Worm (Caenorhabditis elegans) whole organism, early embryonic: ENCODE results near the gene sfxn-1.2.

Experiments
- B0310.2 ChIP-seq: sonication (generic microtip); optimal IDR thresholded peaks from 2 replicates; lab custom pipeline; 2016; ENCODE audit warnings: mild to moderate bottlenecking, missing genetic modification characterization, missing compliant biosample characterization
- F13C5.2 ChIP-seq: sonication (generic microtip); optimal IDR thresholded peaks from 2 replicates; lab custom pipeline; 2017; ENCODE audit warnings: mild to moderate bottlenecking, missing genetic modification characterization, inconsistent platforms, missing compliant biosample characterization
- aly-1 ChIP-seq: sonication (generic microtip); optimal IDR thresholded peaks from 2 replicates; lab custom pipeline; 2016; ENCODE audit warnings: missing genetic modification characterization, missing compliant biosample characterization
- ama-1 ChIP-seq: fragments of 150-350 bp; optimal IDR thresholded peaks from 2 replicates; lab custom pipeline; 2014
- ceh-13 ChIP-seq: fragments of 200-800 bp; sonication (Bioruptor generic); optimal IDR thresholded peaks from 2 replicates; lab custom pipeline; 2018; ENCODE audit warnings: mild to moderate bottlenecking, missing genetic modification characterization, missing compliant biosample characterization
- ceh-36 ChIP-seq: sonication (generic microtip); optimal IDR thresholded peaks from 2 replicates; lab custom pipeline; 2016; ENCODE audit warnings: missing genetic modification characterization, inconsistent platforms, missing compliant biosample characterization
- ets-7 ChIP-seq: sonication (generic microtip); optimal IDR thresholded peaks from 2 replicates; lab custom pipeline; 2016; ENCODE audit warnings: missing genotype, missing genetic modification characterization, missing compliant biosample characterization
- flt-1 ChIP-seq: fragments of 200-800 bp; sonication (Bioruptor generic); IDR thresholded peaks from 2 replicates; pipeline ENCODE4 v1.3.6; 2022; ENCODE audit warnings: missing genetic modification characterization, missing compliant biosample characterization
- hmbx-1 ChIP-seq: sonication (generic microtip); optimal IDR thresholded peaks from 2 replicates; lab custom pipeline; 2016; ENCODE audit warnings: mild to moderate bottlenecking, missing genetic modification characterization, missing compliant biosample characterization
- hmg-4 ChIP-seq: fragments of 200-800 bp; sonication (Bioruptor generic); optimal IDR thresholded peaks from 2 replicates; lab custom pipeline; 2018; ENCODE audit warnings: mild to moderate bottlenecking, missing genetic modification characterization, missing compliant biosample characterization
- hnd-1 ChIP-seq: sonication (generic microtip); optimal IDR thresholded peaks from 2 replicates; lab custom pipeline; 2016; ENCODE audit warnings: missing genetic modification characterization, missing compliant biosample characterization
- pes-1 ChIP-seq: fragments of 200-800 bp; sonication (Bioruptor generic); IDR thresholded peaks from 2 replicates; pipeline ENCODE4 v1.3.6; 2022; ENCODE audit warnings: missing genetic modification reagents, missing genetic modification characterization, missing compliant biosample characterization
- scrt-1 ChIP-seq: fragments of 200-800 bp; sonication (Bioruptor generic); IDR thresholded peaks from 2 replicates; pipeline ENCODE4 v1.3.6; 2022; ENCODE audit warnings: missing genetic modification characterization, missing compliant biosample characterization
- sea-1 ChIP-seq: fragments of 200-800 bp; sonication (Bioruptor generic); conservative IDR thresholded peaks from 2 replicates; pipeline ENCODE4 v1.3.6; 2022; ENCODE audit warnings: missing genetic modification characterization, missing compliant biosample characterization
- tbx-11 ChIP-seq: fragments of 200-800 bp; sonication (Bioruptor generic); IDR thresholded peaks from 2 replicates; pipeline ENCODE4 v1.3.6; 2022; ENCODE audit warnings: missing genetic modification characterization, missing compliant biosample characterization
- tbx-37 ChIP-seq: fragments of 200-800 bp; sonication (Bioruptor generic); conservative IDR thresholded peaks from 2 replicates; pipeline ENCODE4 v1.3.6; 2022; ENCODE audit warnings: missing genetic modification reagents, missing genetic modification characterization, missing compliant biosample characterization
- tra-4 ChIP-seq: sonication (generic microtip); optimal IDR thresholded peaks from 2 replicates; lab custom pipeline; 2017; ENCODE audit warnings: missing genetic modification characterization, missing compliant biosample characterization

The sfxn-1.2 gene

ce11 chrII:11224045-11224481 is 38.2 kb downstream of the sfxn-1.2 start:
- TF ChIP-seq F13C5.2 (tag; lab: Kevin White, UChicago) (peak; percentile 38), hmg-4 (GFP tag; lab: Kevin White, UChicago) (no peak)

- TF ChIP-seq flt-1 (GFP tag; lab: Robert Waterston, UW) = no peak
Observed at ce11 chrII:11226379-11226778, 40.6 kb downstream of the sfxn-1.2 start, which contains the start of gene T06D8.2. T06D8.2 (plus strand) TSS chrII:11226679.

ce11 chrII:11234751-11235150 is 48.9 kb downstream of the sfxn-1.2 start, which contains the start of gene cox-15:
cox-15 (minus strand) TSS chrII:11234952.
- TF ChIP-seq pes-1 (GFP tag; lab: Robert Waterston, UW) (no peak), F13C5.2 (tag; lab: Kevin White, UChicago) (no peak), ceh-36 (tag; lab: Kevin White, UChicago) (no peak), aly-1 (tag; lab: Kevin White, UChicago) (no peak), scrt-1 (GFP tag; lab: Robert Waterston, UW) (no peak), hmbx-1 (tag; lab: Kevin White, UChicago) (no peak), ama-1 (no peak), flt-1 (GFP tag; lab: Robert Waterston, UW) (no peak), ets-7 (tag; lab: Kevin White, UChicago) (no peak), B0310.2 (no peak), tra-4 (tag; lab: Kevin White, UChicago) (no peak), tbx-11 (GFP tag; lab: Robert Waterston, UW) (no peak), tbx-37 (GFP tag; lab: Robert Waterston, UW) (no peak), ceh-13 (GFP tag; lab: Kevin White, UChicago) (no peak), hnd-1 (no peak), sea-1 (no peak), hmg-4 (GFP tag; lab: Kevin White, UChicago) (no peak)

- TF ChIP-seq ama-1 (peak; percentile 2), aly-1 (tag; lab: Kevin White, UChicago) (no peak), sea-1 (no peak), F13C5.2 (tag; lab: Kevin White, UChicago) (no peak)
Observed at ce11 chrII:11236274-11236673, 50.4 kb downstream of the sfxn-1.2 start, which contains the start of gene cchl-1. cchl-1 (minus strand) TSS chrII:11236387.

- TF ChIP-seq B0310.2 (no peak), pes-1 (GFP tag; lab: Robert Waterston, UW) (no peak), ama-1 (no peak), flt-1 (GFP tag; lab: Robert Waterston, UW) (no peak), F13C5.2 (tag; lab: Kevin White, UChicago) (no peak), tbx-11 (GFP tag; lab: Robert Waterston, UW) (no peak), hnd-1 (no peak), ets-7 (tag; lab: Kevin White, UChicago) (no peak)
Observed at ce11 chrII:11237099-11237498, 51.3 kb downstream of the sfxn-1.2 start, which contains the start of gene fndc-1. fndc-1 (minus strand) TSS chrII:11237325.
